Fruit fly (Drosophila melanogaster) whole organism, embryonic: ENCODE results near the gene CG15221.

Experiments used
- Asciz ChIP-seq: fragments of 200-800 bp; sonication (Bioruptor generic); optimal IDR thresholded peaks from 2 replicates; lab custom pipeline; 2017; ENCODE audit warnings: missing biosample characterization, mild to moderate bottlenecking, missing genetic modification characterization, missing genetic modification reagents
- CG10147 ChIP-seq: fragments of 200-800 bp; sonication (Bioruptor generic); optimal IDR thresholded peaks from 2 replicates; lab custom pipeline; 2019; ENCODE audit warnings: missing biosample characterization, mild to moderate bottlenecking, missing genetic modification characterization, moderate library complexity
- CG11560 ChIP-seq: fragments of 200-800 bp; sonication (Bioruptor generic); IDR thresholded peaks from 3 replicates; pipeline ENCODE4 v1.3.6; 2022; ENCODE audit warnings: missing biosample characterization, missing genetic modification characterization
- CG13424 ChIP-seq: fragments of 200-800 bp; sonication (Bioruptor generic); optimal IDR thresholded peaks from 2 replicates; lab custom pipeline; 2019; ENCODE audit warnings: missing biosample characterization, mild to moderate bottlenecking, missing genetic modification characterization, moderate library complexity
- CG15269 ChIP-seq: fragments of 200-800 bp; sonication (Bioruptor generic); optimal IDR thresholded peaks from 2 replicates; lab custom pipeline; 2018; ENCODE audit warnings: missing biosample characterization, mild to moderate bottlenecking, missing genetic modification characterization, moderate library complexity
- CG16815 ChIP-seq: fragments of 200-800 bp; sonication (Bioruptor generic); optimal IDR thresholded peaks from 3 replicates; lab custom pipeline; 2017; ENCODE audit warnings: missing biosample characterization, mild to moderate bottlenecking, missing genetic modification characterization
- CG17328 ChIP-seq: fragments of 200-800 bp; sonication (Bioruptor generic); IDR thresholded peaks from 2 replicates; pipeline ENCODE4 v1.3.6; 2022; ENCODE audit warnings: missing biosample characterization, missing genetic modification characterization
- CG17568 ChIP-seq: fragments of 200-800 bp; sonication (Bioruptor generic); optimal IDR thresholded peaks from 2 replicates; lab custom pipeline; 2018; ENCODE audit warnings: missing biosample characterization, mild to moderate bottlenecking, missing genetic modification characterization, moderate library complexity
- CG1792 ChIP-seq: fragments of 200-800 bp; sonication (Bioruptor generic); optimal IDR thresholded peaks from 2 replicates; lab custom pipeline; 2016; ENCODE audit warnings: missing biosample characterization, missing genetic modification characterization
- CG18476 ChIP-seq: fragments of 200-800 bp; sonication (Bioruptor generic); optimal IDR thresholded peaks from 2 replicates; lab custom pipeline; 2016; ENCODE audit warnings: missing biosample characterization, mild to moderate bottlenecking, missing genetic modification characterization
- CG2712 ChIP-seq: fragments of 200-800 bp; optimal IDR thresholded peaks from 3 replicates; lab custom pipeline; 2019; ENCODE audit warnings: missing biosample characterization, mild to moderate bottlenecking, missing genetic modification characterization, moderate library complexity
- CG4282 ChIP-seq: fragments of 200-800 bp; sonication (Bioruptor generic); optimal IDR thresholded peaks from 2 replicates; lab custom pipeline; 2016; ENCODE audit warnings: missing biosample characterization, missing genetic modification characterization
- CG4707 ChIP-seq: fragments of 200-800 bp; sonication (Bioruptor generic); optimal IDR thresholded peaks from 2 replicates; lab custom pipeline; 2018; ENCODE audit warnings: missing biosample characterization, mild to moderate bottlenecking, missing genetic modification characterization, moderate library complexity
- CG5180 ChIP-seq: fragments of 200-800 bp; sonication (Bioruptor generic); optimal IDR thresholded peaks from 3 replicates; lab custom pipeline; 2017; ENCODE audit warnings: missing biosample characterization, missing genetic modification characterization, mild to moderate bottlenecking, moderate library complexity, missing genetic modification reagents
- CG5953 ChIP-seq: fragments of 200-800 bp; sonication (Bioruptor generic); IDR thresholded peaks from 2 replicates; pipeline ENCODE4 v1.3.6; 2022; ENCODE audit warnings: missing biosample characterization, missing genetic modification characterization
- CG6175 ChIP-seq: fragments of 200-800 bp; sonication (Bioruptor generic); IDR thresholded peaks from 3 replicates; pipeline ENCODE4 v1.3.6; 2022; ENCODE audit warnings: missing biosample characterization, missing genetic modification characterization
- CG9437 ChIP-seq: fragments of 200-800 bp; sonication (Bioruptor generic); optimal IDR thresholded peaks from 2 replicates; lab custom pipeline; 2018; ENCODE audit warnings: missing biosample characterization, mild to moderate bottlenecking, missing genetic modification characterization
- CG9727 ChIP-seq: fragments of 200-800 bp; sonication (Bioruptor generic); optimal IDR thresholded peaks from 3 replicates; lab custom pipeline; 2017; ENCODE audit warnings: missing biosample characterization, mild to moderate bottlenecking, missing genetic modification characterization
- D19B ChIP-seq: fragments of 200-800 bp; sonication (Bioruptor generic); optimal IDR thresholded peaks from 2 replicates; lab custom pipeline; 2017; ENCODE audit warnings: missing biosample characterization, mild to moderate bottlenecking, missing genetic modification characterization
- Doc2 ChIP-seq: fragments of 200-800 bp; sonication (Bioruptor generic); IDR thresholded peaks from 2 replicates; pipeline ENCODE4 v1.3.6; 2022; ENCODE audit warnings: missing biosample characterization, missing genetic modification characterization
- Dref ChIP-seq: fragments of 200-800 bp; sonication (Bioruptor generic); IDR thresholded peaks from 2 replicates; pipeline ENCODE4 v1.3.6; 2022; ENCODE audit warnings: missing biosample characterization, missing genetic modification characterization
- Ets97D ChIP-seq: fragments of 200-800 bp; sonication (Bioruptor generic); optimal IDR thresholded peaks from 3 replicates; lab custom pipeline; 2016; ENCODE audit warnings: missing biosample characterization, missing genetic modification characterization
- H2.0 ChIP-seq: fragments of 200-800 bp; sonication (Bioruptor generic); IDR thresholded peaks from 2 replicates; pipeline ENCODE4 v1.3.6; 2022; ENCODE audit warnings: missing biosample characterization, missing genetic modification characterization
- Nf-YA ChIP-seq: fragments of 200-800 bp; sonication (Bioruptor generic); IDR thresholded peaks from 2 replicates; pipeline ENCODE4 v1.3.6; 2022; ENCODE audit warnings: missing biosample characterization, missing genetic modification characterization
- Poxn ChIP-seq: fragments of 200-800 bp; sonication (Bioruptor generic); IDR thresholded peaks from 2 replicates; pipeline ENCODE4 v1.3.6; 2022; ENCODE audit warnings: missing biosample characterization, missing genetic modification characterization
- Rfx ChIP-seq: fragments of 200-800 bp; sonication (Bioruptor generic); IDR thresholded peaks from 2 replicates; pipeline ENCODE4 v1.3.6; 2022; ENCODE audit warnings: missing biosample characterization, missing genetic modification characterization
- Scr ChIP-seq: fragments of 200-800 bp; sonication (Bioruptor generic); IDR thresholded peaks from 2 replicates; pipeline ENCODE4 v1.3.6; 2022; ENCODE audit warnings: missing biosample characterization, missing genetic modification characterization; ENCODE audit not compliant: partially characterized antibody
- al ChIP-seq: fragments of 200-800 bp; sonication (Bioruptor generic); IDR thresholded peaks from 2 replicates; pipeline ENCODE4 v1.3.6; 2022; ENCODE audit warnings: missing biosample characterization, missing genetic modification characterization
- amos ChIP-seq: fragments of 200-800 bp; sonication (Bioruptor generic); IDR thresholded peaks from 2 replicates; pipeline ENCODE4 v1.3.6; 2022; ENCODE audit warnings: missing biosample characterization, missing genetic modification characterization; ENCODE audit not compliant: partially characterized antibody
- ap ChIP-seq: fragments of 200-800 bp; sonication (Bioruptor generic); IDR thresholded peaks from 2 replicates; pipeline ENCODE4 v1.3.6; 2022; ENCODE audit warnings: missing biosample characterization, missing genetic modification characterization
- bcd ChIP-seq: fragments of 200-800 bp; sonication (Bioruptor generic); optimal IDR thresholded peaks from 2 replicates; lab custom pipeline; 2017; ENCODE audit warnings: missing biosample characterization, mild to moderate bottlenecking, missing genetic modification characterization
- cas ChIP-seq: fragments of 200-800 bp; sonication (Bioruptor generic); IDR thresholded peaks from 2 replicates; pipeline ENCODE4 v1.3.6; 2022; ENCODE audit warnings: missing biosample characterization, missing genetic modification characterization
- ci ChIP-seq: fragments of 200-800 bp; sonication (Bioruptor generic); IDR thresholded peaks from 3 replicates; pipeline ENCODE4 v1.3.6; 2022; ENCODE audit warnings: missing biosample characterization, missing genetic modification characterization
- dm ChIP-seq: fragments of 200-800 bp; sonication (Bioruptor generic); optimal IDR thresholded peaks from 3 replicates; lab custom pipeline; 2016; ENCODE audit warnings: missing biosample characterization, missing genetic modification characterization
- dmrt99B ChIP-seq: fragments of 200-800 bp; sonication (Bioruptor generic); optimal IDR thresholded peaks from 2 replicates; lab custom pipeline; 2018; ENCODE audit warnings: missing biosample characterization, mild to moderate bottlenecking, missing genetic modification characterization, moderate library complexity
- fd96Cb ChIP-seq: fragments of 200-800 bp; sonication (Bioruptor generic); optimal IDR thresholded peaks from 2 replicates; lab custom pipeline; 2018; ENCODE audit warnings: missing biosample characterization, mild to moderate bottlenecking, missing genetic modification characterization, moderate library complexity
- hkb ChIP-seq, 2 experiments: fragments of 200-800 bp in 1 of 2; fragments of >200 bp in 1 of 2; sonication (Bioruptor generic) in 1 of 2; IDR thresholded peaks in 1 of 2; optimal IDR thresholded peaks in 1 of 2; 2 replicates each; pipeline versions ENCODE4 v1.3.6 to Lab custom; 2017 to 2022; ENCODE audit warnings: missing biosample characterization in 1 of 2, missing genetic modification characterization in 1 of 2
- hth ChIP-seq: fragments of >200 bp; optimal IDR thresholded peaks from 2 replicates; lab custom pipeline; 2017; ENCODE audit warnings: inconsistent platforms
- inv ChIP-seq: fragments of 200-800 bp; sonication (Bioruptor generic); IDR thresholded peaks from 2 replicates; pipeline ENCODE4 v1.3.6; 2022; ENCODE audit warnings: missing biosample characterization, missing genetic modification characterization; ENCODE audit not compliant: partially characterized antibody
- jing ChIP-seq: fragments of 200-800 bp; sonication (Bioruptor generic); optimal IDR thresholded peaks from 2 replicates; lab custom pipeline; 2018; ENCODE audit warnings: missing biosample characterization, mild to moderate bottlenecking, missing genetic modification characterization
- lbe ChIP-seq: fragments of 200-800 bp; sonication (Bioruptor generic); optimal IDR thresholded peaks from 2 replicates; lab custom pipeline; 2016; ENCODE audit warnings: missing biosample characterization, mild to moderate bottlenecking, missing genetic modification characterization
- mirr ChIP-seq: fragments of 200-800 bp; sonication (Bioruptor generic); optimal IDR thresholded peaks from 3 replicates; lab custom pipeline; 2018; ENCODE audit warnings: missing biosample characterization, mild to moderate bottlenecking, missing genetic modification characterization
- pita ChIP-seq: fragments of 200-800 bp; sonication (Bioruptor generic); optimal IDR thresholded peaks from 2 replicates; lab custom pipeline; 2017; ENCODE audit warnings: missing biosample characterization, mild to moderate bottlenecking, missing genetic modification characterization
- pzg ChIP-seq: fragments of 200-800 bp; sonication (Bioruptor generic); optimal IDR thresholded peaks from 3 replicates; lab custom pipeline; 2018; ENCODE audit warnings: missing biosample characterization, mild to moderate bottlenecking, missing genetic modification characterization, moderate library complexity
- scrt ChIP-seq: fragments of 200-800 bp; sonication (Bioruptor generic); optimal IDR thresholded peaks from 2 replicates; lab custom pipeline; 2018; ENCODE audit warnings: missing biosample characterization, mild to moderate bottlenecking, missing genetic modification characterization, moderate library complexity
- unpg ChIP-seq: fragments of 200-800 bp; sonication (Bioruptor generic); optimal IDR thresholded peaks from 3 replicates; lab custom pipeline; 2018; ENCODE audit warnings: missing biosample characterization, mild to moderate bottlenecking, missing genetic modification characterization, moderate library complexity
- vnd ChIP-seq: fragments of 200-800 bp; sonication (Bioruptor generic); IDR thresholded peaks from 3 replicates; pipeline ENCODE4 v1.3.6; 2022; ENCODE audit warnings: missing biosample characterization, missing genetic modification characterization; ENCODE audit not compliant: partially characterized antibody
- zf30C ChIP-seq: fragments of 200-800 bp; sonication (Bioruptor generic); optimal IDR thresholded peaks from 3 replicates; lab custom pipeline; 2018; ENCODE audit warnings: missing biosample characterization, mild to moderate bottlenecking, missing genetic modification characterization

Gene CG15221

dm6 chrX:11715937-11716730 lies 7.9 kb upstream of the CG15221 start (continued):
- TF ChIP-seq Ets97D: no peak
- peak; percentile 79 for TF ChIP-seq CG1792 (GFP tag; lab: Kevin White, UChicago)
- peak; percentile 86 for TF ChIP-seq al (GFP tag; lab: Robert Waterston, UW)
- TF ChIP-seq D19B (GFP tag; lab: Kevin White, UChicago): peak; percentile 79
- peak; percentile 82 for TF ChIP-seq CG9437 (GFP tag; lab: Kevin White, UChicago)
- peak; percentile 87 for TF ChIP-seq Rfx (GFP tag; lab: Robert Waterston, UW)
- TF ChIP-seq CG10147 (GFP tag; lab: Kevin White, UChicago): peak; percentile 93
- peak; percentile 42; the same call in 1 of the 3 replicates for TF ChIP-seq ci
- peak; percentile 90 for TF ChIP-seq CG15269 (tag; lab: Kevin White, UChicago)
- TF ChIP-seq mirr (GFP tag; lab: Kevin White, UChicago): peak; percentile 9
- peak; percentile 93 for TF ChIP-seq CG2712
- no peak for TF ChIP-seq pita (GFP tag; lab: Kevin White, UChicago)
- TF ChIP-seq Poxn: no peak; the same call in 1 of the 2 replicates
- TF ChIP-seq CG9727 (GFP tag; lab: Kevin White, UChicago): peak; percentile 91
- TF ChIP-seq CG6175 (GFP tag; lab: Robert Waterston, UW): peak; percentile 72; the same call in 2 of the 3 replicates
- TF ChIP-seq Scr (GFP tag; lab: Robert Waterston, UW): peak; percentile 77
- TF ChIP-seq scrt (GFP tag; lab: Kevin White, UChicago): peak; percentile 78
- TF ChIP-seq CG13424: peak; percentile 89
- peak; percentile 72 for TF ChIP-seq amos (GFP tag; lab: Robert Waterston, UW)
- TF ChIP-seq CG4707 (GFP tag; lab: Kevin White, UChicago): peak; percentile 53
- TF ChIP-seq H2.0 (GFP tag; lab: Robert Waterston, UW): peak; percentile 65
- TF ChIP-seq Dref (GFP tag; lab: Robert Waterston, UW): no peak
- no peak for TF ChIP-seq zf30C (GFP tag; lab: Kevin White, UChicago)
- peak; percentile 80 for TF ChIP-seq CG17568
- no peak for TF ChIP-seq Nf-YA (GFP tag; lab: Robert Waterston, UW)
- peak; percentile 91 for TF ChIP-seq fd96Cb (tag; lab: Kevin White, UChicago)
- TF ChIP-seq CG11560: peak; percentile 75
- peak; percentile 53 for TF ChIP-seq Doc2
- peak; percentile 86 for TF ChIP-seq CG16815 (GFP tag; lab: Kevin White, UChicago)
- peak; percentile 85 for TF ChIP-seq CG18476 (GFP tag; lab: Kevin White, UChicago)
- TF ChIP-seq pzg: no peak
- peak; percentile 72 for TF ChIP-seq CG5180 (GFP tag; lab: Kevin White, UChicago)
- TF ChIP-seq unpg: peak; percentile 87
- TF ChIP-seq inv (GFP tag; lab: Robert Waterston, UW): 0 out of 2 replicates have a peak, but pooled peaks have one; percentile 28
- peak; percentile 76 for TF ChIP-seq dm (GFP tag; lab: Kevin White, UChicago)
- TF ChIP-seq hth (lab: Kevin White, UChicago): no peak
- peak; percentile 67 for TF ChIP-seq ap (GFP tag; lab: Robert Waterston, UW)
- TF ChIP-seq CG4282 (GFP tag; lab: Kevin White, UChicago): peak; percentile 43
- peak; percentile 55; the same call in 1 of the 2 replicates for TF ChIP-seq CG5953 (GFP tag; lab: Robert Waterston, UW)
- TF ChIP-seq bcd (GFP tag; lab: Kevin White, UChicago): peak; percentile 91
- TF ChIP-seq Asciz (GFP tag; lab: Kevin White, UChicago): peak; percentile 74
- TF ChIP-seq jing: peak; percentile 79
- TF ChIP-seq vnd (GFP tag; lab: Robert Waterston, UW): peak; percentile 58
- peak; percentile 48; the same call in 1 of the 2 replicates for TF ChIP-seq cas (GFP tag; lab: Robert Waterston, UW)
- peak; percentile 90 for TF ChIP-seq dmrt99B
- TF ChIP-seq CG17328 (GFP tag; lab: Robert Waterston, UW): peak; percentile 86
- TF ChIP-seq lbe (GFP tag; lab: Kevin White, UChicago): peak; percentile 82
- no peak for TF ChIP-seq hkb (optimal IDR thresholded peaks at IDR 0.05; lab: Kevin White, UChicago)
- peak; percentile 83 for TF ChIP-seq hkb (GFP tag; IDR thresholded peaks at IDR 0.05; lab: Robert Waterston, UW)
